Worm (Caenorhabditis elegans) whole organism, mixed stage, embryonic: ENCODE measurements around the gene efl-1.

Experiments
- ces-1 ChIP-seq: fragments of 150-350 bp; optimal IDR thresholded peaks from 2 replicates; lab custom pipeline; 2014; ENCODE audit warnings: missing biosample characterization, missing genetic modification reagents, missing genetic modification characterization
- elt-3 ChIP-seq: fragments of 150-350 bp; optimal IDR thresholded peaks from 2 replicates; lab custom pipeline; 2014; ENCODE audit warnings: missing biosample characterization, missing genetic modification characterization
- lsy-2 ChIP-seq: fragments of 150-350 bp; optimal IDR thresholded peaks from 2 replicates; lab custom pipeline; 2014; ENCODE audit warnings: missing biosample characterization, missing genetic modification characterization
- mep-1 ChIP-seq: fragments of 150-350 bp; optimal IDR thresholded peaks from 2 replicates; lab custom pipeline; 2017; ENCODE audit warnings: missing biosample characterization, missing genetic modification reagents, missing genetic modification characterization, inconsistent platforms
- nhr-12 ChIP-seq: fragments of 150-350 bp; optimal IDR thresholded peaks from 2 replicates; lab custom pipeline; 2014; ENCODE audit warnings: missing biosample characterization, missing genetic modification characterization
- pha-4 ChIP-seq: fragments of 150-350 bp; optimal IDR thresholded peaks from 2 replicates; lab custom pipeline; 2018; ENCODE audit warnings: missing biosample characterization, missing genetic modification reagents, missing genetic modification characterization
- sptf-1 ChIP-seq: sonication (generic microtip); optimal IDR thresholded peaks from 2 replicates; lab custom pipeline; 2017; ENCODE audit warnings: mild to moderate bottlenecking, missing genetic modification characterization, moderate library complexity, missing compliant biosample characterization
- unc-62 ChIP-seq: fragments of 150-350 bp; optimal IDR thresholded peaks from 2 replicates; lab custom pipeline; 2014; ENCODE audit warnings: missing biosample characterization, missing genetic modification reagents, missing genetic modification characterization
- ztf-11 ChIP-seq: fragments of 150-350 bp; optimal IDR thresholded peaks from 2 replicates; lab custom pipeline; 2014; ENCODE audit warnings: missing biosample characterization, missing genetic modification characterization

- TF ChIP-seq pha-4 (tag; lab: Kevin White, UChicago) (peak; percentile 58), nhr-12 (no peak), mep-1 (tag; lab: Kevin White, UChicago) (peak; percentile 98), ztf-11 (tag; lab: Kevin White, UChicago) (peak; percentile 37), sptf-1 (tag; lab: Kevin White, UChicago) (peak; percentile 37), elt-3 (peak; percentile 47), unc-62 (peak; percentile 36), lsy-2 (tag; lab: Kevin White, UChicago) (peak; percentile 82), ces-1 (GFP tag; lab: Kevin White, UChicago) (peak; percentile 96)
These were observed at the start of gene efl-1 for ce11 chrV:16965655-16966054.
